Worm (Caenorhabditis elegans): Measurements from ENCODE around the gene F41E6.1.
A peak's percentile ranks its signal among the peaks of the same experiment; 100 is the strongest.

Gene F41E6.1

ce11 chrV:8609776-8610529 is 12.5 kb upstream of the F41E6.1 start:
- TF ChIP-seq nhr-237 (tag; optimal IDR thresholded peaks at IDR 0.05): no peak
- TF ChIP-seq ham-2 (GFP tag; optimal IDR thresholded peaks at IDR 0.05): peak; percentile 48
- no peak for TF ChIP-seq pha-4 (tag; optimal IDR thresholded peaks at IDR 0.05)

- no peak for TF ChIP-seq ceh-39 (tag; optimal IDR thresholded peaks at IDR 0.05)
- no peak for TF ChIP-seq blmp-1 (tag; optimal IDR thresholded peaks at IDR 0.05)
- no peak for TF ChIP-seq unc-39 (tag; optimal IDR thresholded peaks at IDR 0.05)
- no peak for TF ChIP-seq nhr-2 (tag; optimal IDR thresholded peaks at IDR 0.05)
- no peak for TF ChIP-seq bed-3 (GFP tag; optimal IDR thresholded peaks at IDR 0.05)
- TF ChIP-seq pha-4 (tag; optimal IDR thresholded peaks at IDR 0.05): no peak
- no peak for TF ChIP-seq mls-2 (tag; optimal IDR thresholded peaks at IDR 0.05)
- no peak for TF ChIP-seq elt-1 (tag; optimal IDR thresholded peaks at IDR 0.05; ENCODE audit: borderline replicate concordance, insufficient read depth)
- TF ChIP-seq sptf-1 (tag; optimal IDR thresholded peaks at IDR 0.05): no peak
- no peak for TF ChIP-seq ham-2 (GFP tag; optimal IDR thresholded peaks at IDR 0.05)
- TF ChIP-seq nhr-12 (tag; optimal IDR thresholded peaks at IDR 0.05): no peak
- no peak for TF ChIP-seq lsy-2 (tag; optimal IDR thresholded peaks at IDR 0.05)
- TF ChIP-seq unc-120 (tag; optimal IDR thresholded peaks at IDR 0.05; ENCODE audit: poor library complexity, severe bottlenecking): no peak
Observed at ce11 chrV:8610633-8611404, 11.6 kb upstream of the F41E6.1 start, which contains the start of gene fip-4. fip-4 (minus strand) TSS chrV:8611268.

- TF ChIP-seq drap-1 (GFP tag; optimal IDR thresholded peaks at IDR 0.05) (no peak), unc-39 (tag; optimal IDR thresholded peaks at IDR 0.05) (no peak), sptf-1 (tag; optimal IDR thresholded peaks at IDR 0.05) (peak; percentile 26), zip-8 (tag; optimal IDR thresholded peaks at IDR 0.05) (no peak), unc-62 (GFP tag; optimal IDR thresholded peaks at IDR 0.05) (no peak)
Observed at ce11 chrV:8615711-8616110, 6.7 kb upstream of the F41E6.1 start.

ce11 chrV:8618738-8619137 is 3.7 kb upstream of the F41E6.1 start, which contains the start of gene grd-5:
grd-5 (plus strand) TSS chrV:8619032.
- TF ChIP-seq lin-32 (GFP tag; optimal IDR thresholded peaks at IDR 0.05) (no peak), tbx-8 (GFP tag; optimal IDR thresholded peaks at IDR 0.05) (no peak), unc-62 (GFP tag; optimal IDR thresholded peaks at IDR 0.05) (no peak), nhr-28 (tag; optimal IDR thresholded peaks at IDR 0.05) (no peak), nhr-12 (tag; optimal IDR thresholded peaks at IDR 0.05) (no peak), unc-120 (tag; optimal IDR thresholded peaks at IDR 0.05; ENCODE audit: poor library complexity, severe bottlenecking) (no peak), ztf-11 (tag; optimal IDR thresholded peaks at IDR 0.05) (no peak), M03D4.4 (tag; optimal IDR thresholded peaks at IDR 0.05) (no peak), lin-13 (tag; optimal IDR thresholded peaks at IDR 0.05) (no peak), zip-8 (tag; optimal IDR thresholded peaks at IDR 0.05) (no peak)

- TF ChIP-seq ces-1 (GFP tag; optimal IDR thresholded peaks at IDR 0.05): no peak
- TF ChIP-seq nhr-2 (tag; optimal IDR thresholded peaks at IDR 0.05): no peak
- no peak for TF ChIP-seq flh-1 (GFP tag; optimal IDR thresholded peaks at IDR 0.05)
- TF ChIP-seq nhr-28 (tag; optimal IDR thresholded peaks at IDR 0.05): no peak
- TF ChIP-seq cnd-1 (tag; optimal IDR thresholded peaks at IDR 0.05): no peak
- TF ChIP-seq ceh-83 (GFP tag; optimal IDR thresholded peaks at IDR 0.05): no peak
- TF ChIP-seq elt-3 (tag; optimal IDR thresholded peaks at IDR 0.05): no peak
- TF ChIP-seq unc-62 (GFP tag; optimal IDR thresholded peaks at IDR 0.05): no peak
- TF ChIP-seq lin-32 (GFP tag; optimal IDR thresholded peaks at IDR 0.05): no peak
- no peak for TF ChIP-seq M03D4.4 (tag; optimal IDR thresholded peaks at IDR 0.05)
- TF ChIP-seq mep-1 (tag; optimal IDR thresholded peaks at IDR 0.05): no peak
- TF ChIP-seq mab-5 (tag; optimal IDR thresholded peaks at IDR 0.05): no peak
- TF ChIP-seq ham-2 (GFP tag; optimal IDR thresholded peaks at IDR 0.05): no peak
- TF ChIP-seq ceh-43 (GFP tag; optimal IDR thresholded peaks at IDR 0.05): no peak
- TF ChIP-seq lsy-2 (tag; optimal IDR thresholded peaks at IDR 0.05): no peak
- TF ChIP-seq drap-1 (GFP tag; optimal IDR thresholded peaks at IDR 0.05): no peak
- TF ChIP-seq mls-2 (tag; optimal IDR thresholded peaks at IDR 0.05): no peak
- no peak for TF ChIP-seq elt-1 (tag; optimal IDR thresholded peaks at IDR 0.05; ENCODE audit: borderline replicate concordance, insufficient read depth)
- no peak for TF ChIP-seq hlh-1 (tag; optimal IDR thresholded peaks at IDR 0.05)
Observed at ce11 chrV:8621213-8621612, 1.2 kb upstream of the F41E6.1 start, which contains the start of gene idpc-2. idpc-2 (minus strand) TSS chrV:8621313.

Measured in whole organism, mixed stage, embryonic.